Fruit fly (Drosophila melanogaster) whole organism, wandering third instar larva: ENCODE results near the gene CG14427.

Source experiments
- CG9705 ChIP-seq: fragments of 200-800 bp; sonication (Bioruptor generic); optimal IDR thresholded peaks from 2 replicates; lab custom pipeline; 2018; ENCODE audit warnings: missing biosample characterization, mild to moderate bottlenecking, missing genetic modification characterization
- brk ChIP-seq: fragments of 200-800 bp; sonication (Bioruptor generic); optimal IDR thresholded peaks from 2 replicates; lab custom pipeline; 2016; ENCODE audit warnings: missing biosample characterization, mild to moderate bottlenecking, missing genetic modification characterization
- dmrt93B ChIP-seq: fragments of 200-800 bp; sonication (Bioruptor generic); optimal IDR thresholded peaks from 2 replicates; lab custom pipeline; 2018; ENCODE audit warnings: missing biosample characterization, mild to moderate bottlenecking, missing genetic modification characterization
- dsf ChIP-seq: sonication (Bioruptor generic); optimal IDR thresholded peaks from 2 replicates; lab custom pipeline; 2016; ENCODE audit warnings: missing biosample characterization, missing genetic modification characterization, borderline replicate concordance
- psq ChIP-seq: fragments of 200-800 bp; sonication (Bioruptor generic); optimal IDR thresholded peaks from 3 replicates; lab custom pipeline; 2017; ENCODE audit warnings: missing biosample characterization, mild to moderate bottlenecking, missing genetic modification characterization, moderate library complexity
- tai ChIP-seq: sonication (Bioruptor generic); optimal IDR thresholded peaks from 2 replicates; lab custom pipeline; 2016; ENCODE audit warnings: missing biosample characterization, missing genetic modification characterization

DNA sequence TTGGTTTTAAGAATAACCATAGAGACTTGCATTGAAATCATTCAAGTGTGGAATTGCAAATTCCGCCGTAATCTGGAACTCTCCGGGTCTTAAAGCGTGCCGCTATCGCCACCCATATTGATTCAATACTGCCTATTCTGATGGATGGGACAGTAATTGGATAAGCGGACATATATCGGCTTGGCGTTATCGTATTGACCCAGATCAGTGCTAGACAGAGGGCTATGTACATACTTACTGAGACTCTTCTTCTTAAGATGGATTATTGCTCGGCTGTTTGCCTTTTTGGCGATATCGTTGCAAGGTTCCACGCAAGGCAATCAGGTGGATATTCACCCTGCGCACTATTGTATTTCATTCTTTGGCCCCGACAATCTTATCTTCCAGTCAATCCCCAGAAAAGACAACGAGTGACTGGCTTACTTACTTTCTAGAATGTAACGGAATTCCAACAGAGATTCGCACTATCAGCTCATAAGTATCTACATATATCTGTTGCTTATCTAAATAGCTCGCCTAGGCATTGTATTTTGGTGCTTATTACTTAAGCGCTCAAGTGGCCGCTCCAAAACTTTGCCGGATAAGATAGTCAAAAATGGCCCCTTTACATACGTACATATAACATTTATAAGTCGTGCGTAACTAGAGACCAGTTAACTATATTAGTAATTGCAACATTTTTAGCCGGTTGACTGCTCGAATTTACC is 45.8 kb upstream of the CG14427 start:
- no peak for TF ChIP-seq brk
- no peak for TF ChIP-seq dsf (GFP tag; lab: Kevin White, UChicago)
- no peak for TF ChIP-seq dmrt93B
- TF ChIP-seq tai (GFP tag; lab: Kevin White, UChicago) = no peak
- TF ChIP-seq CG9705 (GFP tag; lab: Kevin White, UChicago) = no peak
- TF ChIP-seq psq (GFP tag; lab: Kevin White, UChicago) = no peak
